Fruit fly (Drosophila melanogaster): ENCODE measurements around the gene Ostgamma.

dm6 chr2L:8281872-8282271, 26.1 kb downstream of the Ostgamma start:
- TF ChIP-seq CG3032 (tag; optimal IDR thresholded peaks at IDR 0.05) = no peak
- no peak for TF ChIP-seq CG6854 (GFP tag; optimal IDR thresholded peaks at IDR 0.05)
- TF ChIP-seq CG7368 (GFP tag; optimal IDR thresholded peaks at IDR 0.05) = no peak
- TF ChIP-seq Sox14 (GFP tag; optimal IDR thresholded peaks at IDR 0.05) = no peak
- no peak for TF ChIP-seq spab (GFP tag; optimal IDR thresholded peaks at IDR 0.05)
- no peak for TF ChIP-seq Eip75B (GFP tag; optimal IDR thresholded peaks at IDR 0.05)
- no peak for TF ChIP-seq CG16779 (tag; optimal IDR thresholded peaks at IDR 0.05)
- no peak for TF ChIP-seq Hr38 (GFP tag; optimal IDR thresholded peaks at IDR 0.05)
- TF ChIP-seq CG11762 (GFP tag; optimal IDR thresholded peaks at IDR 0.05; ENCODE audit: insufficient read depth) = no peak

Data from whole organism, prepupa.